Fruit fly (Drosophila melanogaster) whole organism, embryonic: ENCODE data around the gene CG2818.

ENCODE experiments used
- Bteb2 ChIP-seq: fragments of 200-800 bp; sonication (Bioruptor generic); optimal IDR thresholded peaks from 2 replicates; lab custom pipeline; 2016; ENCODE audit warnings: missing biosample characterization, missing genetic modification characterization
- CG1024 ChIP-seq: fragments of 200-800 bp; sonication (Bioruptor generic); IDR thresholded peaks from 2 replicates; pipeline ENCODE4 v1.3.6; 2022; ENCODE audit warnings: missing biosample characterization, missing genetic modification characterization
- CG10979 ChIP-seq: fragments of 200-800 bp; sonication (Bioruptor generic); optimal IDR thresholded peaks from 2 replicates; lab custom pipeline; 2018; ENCODE audit warnings: missing biosample characterization, mild to moderate bottlenecking, missing genetic modification characterization, moderate library complexity
- CG11723 ChIP-seq: fragments of 200-800 bp; sonication (Bioruptor generic); optimal IDR thresholded peaks from 2 replicates; lab custom pipeline; 2017; ENCODE audit warnings: missing biosample characterization, mild to moderate bottlenecking, missing genetic modification characterization
- CG13287 ChIP-seq: fragments of 200-800 bp; sonication (Bioruptor generic); IDR thresholded peaks from 2 replicates; pipeline ENCODE4 v1.3.6; 2022; ENCODE audit warnings: missing biosample characterization, missing genetic modification characterization; ENCODE audit not compliant: partially characterized antibody
- CG1529 ChIP-seq: fragments of 200-800 bp; sonication (Bioruptor generic); optimal IDR thresholded peaks from 3 replicates; lab custom pipeline; 2018; ENCODE audit warnings: missing biosample characterization, missing genetic modification characterization
- CG15479 ChIP-seq: fragments of 200-800 bp; sonication (Bioruptor generic); optimal IDR thresholded peaks from 3 replicates; lab custom pipeline; 2019; ENCODE audit warnings: missing biosample characterization, mild to moderate bottlenecking, missing genetic modification characterization, moderate library complexity
- CG16863 ChIP-seq: fragments of 200-800 bp; sonication (Bioruptor generic); optimal IDR thresholded peaks from 3 replicates; lab custom pipeline; 2016; ENCODE audit warnings: missing biosample characterization, missing genetic modification characterization
- CG17612 ChIP-seq: fragments of 200-800 bp; sonication (Bioruptor generic); IDR thresholded peaks from 2 replicates; pipeline ENCODE4 v1.3.6; 2022; ENCODE audit warnings: missing biosample characterization, missing genetic modification characterization
- CG2120 ChIP-seq: fragments of 200-800 bp; sonication (Bioruptor generic); optimal IDR thresholded peaks from 3 replicates; lab custom pipeline; 2016; ENCODE audit warnings: missing biosample characterization, missing genetic modification characterization
- CG2199 ChIP-seq: fragments of 200-800 bp; sonication (Bioruptor generic); IDR thresholded peaks from 3 replicates; pipeline ENCODE4 v1.3.6; 2022; ENCODE audit warnings: missing biosample characterization, missing genetic modification characterization
- CG3995 ChIP-seq: fragments of 200-800 bp; sonication (Bioruptor generic); optimal IDR thresholded peaks from 3 replicates; lab custom pipeline; 2016; ENCODE audit warnings: missing biosample characterization, missing genetic modification characterization
- CG4282 ChIP-seq: fragments of 200-800 bp; sonication (Bioruptor generic); optimal IDR thresholded peaks from 2 replicates; lab custom pipeline; 2016; ENCODE audit warnings: missing biosample characterization, missing genetic modification characterization
- CG4328 ChIP-seq: fragments of 200-800 bp; sonication (Bioruptor generic); optimal IDR thresholded peaks from 3 replicates; lab custom pipeline; 2017; ENCODE audit warnings: missing biosample characterization, missing genetic modification reagents, missing genetic modification characterization
- CG6254 ChIP-seq: fragments of 200-800 bp; sonication (Bioruptor generic); optimal IDR thresholded peaks from 3 replicates; lab custom pipeline; 2017; ENCODE audit warnings: mild to moderate bottlenecking, missing biosample characterization, missing genetic modification reagents, missing genetic modification characterization
- CG6654 ChIP-seq: fragments of 200-800 bp; sonication (Bioruptor generic); optimal IDR thresholded peaks from 2 replicates; lab custom pipeline; 2017; ENCODE audit warnings: missing biosample characterization, mild to moderate bottlenecking, missing genetic modification characterization
- CG6765 ChIP-seq: fragments of 200-800 bp; sonication (Bioruptor generic); optimal IDR thresholded peaks from 3 replicates; lab custom pipeline; 2017; ENCODE audit warnings: missing biosample characterization, mild to moderate bottlenecking, missing genetic modification characterization
- CG8089 ChIP-seq: fragments of 200-800 bp; sonication (Bioruptor generic); optimal IDR thresholded peaks from 3 replicates; lab custom pipeline; 2016; ENCODE audit warnings: missing biosample characterization, missing genetic modification characterization
- CG9727 ChIP-seq: fragments of 200-800 bp; sonication (Bioruptor generic); optimal IDR thresholded peaks from 3 replicates; lab custom pipeline; 2017; ENCODE audit warnings: missing biosample characterization, mild to moderate bottlenecking, missing genetic modification characterization
- CG9932 ChIP-seq: fragments of 200-800 bp; sonication (Bioruptor generic); IDR thresholded peaks from 2 replicates; pipeline ENCODE4 v1.3.6; 2022; ENCODE audit warnings: missing biosample characterization, missing genetic modification characterization
- E2f1 ChIP-seq: fragments of 200-800 bp; sonication (Bioruptor generic); IDR thresholded peaks from 2 replicates; pipeline ENCODE4 v1.3.6; 2022; ENCODE audit warnings: missing biosample characterization, missing genetic modification characterization
- Ets65A ChIP-seq: fragments of 200-800 bp; sonication (Bioruptor generic); peaks from one replicate; lab custom pipeline; 2016; ENCODE audit warnings: missing biosample characterization, missing genetic modification characterization
- HHEX ChIP-seq: fragments of 200-800 bp; sonication (Bioruptor generic); optimal IDR thresholded peaks from 3 replicates; lab custom pipeline; 2017; ENCODE audit warnings: missing biosample characterization, mild to moderate bottlenecking, missing genetic modification characterization, missing genetic modification reagents
- Hand ChIP-seq: fragments of 200-800 bp; sonication (Bioruptor generic); optimal IDR thresholded peaks from 2 replicates; lab custom pipeline; 2017; ENCODE audit warnings: mild to moderate bottlenecking, missing biosample characterization, missing genetic modification reagents, missing genetic modification characterization
- Mrtf ChIP-seq: fragments of 200-800 bp; sonication (Bioruptor generic); IDR thresholded peaks from 3 replicates; pipeline ENCODE4 v1.3.6; 2022; ENCODE audit warnings: missing biosample characterization, missing genetic modification characterization
- Nf-YB ChIP-seq: fragments of 200-800 bp; sonication (Bioruptor generic); optimal IDR thresholded peaks from 3 replicates; lab custom pipeline; 2019; ENCODE audit warnings: missing biosample characterization, mild to moderate bottlenecking, missing genetic modification characterization, moderate library complexity
- Six4 ChIP-seq: fragments of 200-800 bp; sonication (Bioruptor generic); optimal IDR thresholded peaks from 2 replicates; lab custom pipeline; 2016; ENCODE audit warnings: missing biosample characterization, missing genetic modification characterization
- Sry-β ChIP-seq: fragments of 200-800 bp; sonication (Bioruptor generic); optimal IDR thresholded peaks from 2 replicates; lab custom pipeline; 2018; ENCODE audit warnings: missing biosample characterization, mild to moderate bottlenecking, missing genetic modification characterization, moderate library complexity
- Ssrp ChIP-seq: fragments of 200-800 bp; sonication (Bioruptor generic); optimal IDR thresholded peaks from 2 replicates; lab custom pipeline; 2018; ENCODE audit warnings: missing biosample characterization, mild to moderate bottlenecking, missing genetic modification characterization, moderate library complexity
- TFAM ChIP-seq: fragments of 200-800 bp; sonication (Bioruptor generic); optimal IDR thresholded peaks from 2 replicates; lab custom pipeline; 2017; ENCODE audit warnings: missing biosample characterization, missing genetic modification characterization, inconsistent platforms
- Trl ChIP-seq, 3 experiments: fragments of >200 bp in 2 of 3; fragments of 200-800 bp in 1 of 3; sonication (Bioruptor generic) in 1 of 3; optimal IDR thresholded peaks; 2 replicates in 1 of 3; 3 replicates in 2 of 3; lab custom pipeline; 2016 to 2017; ENCODE audit warnings: missing biosample characterization in 1 of 3, missing genetic modification characterization in 1 of 3
- Usf ChIP-seq: fragments of 200-800 bp; sonication (Bioruptor generic); optimal IDR thresholded peaks from 2 replicates; lab custom pipeline; 2017; ENCODE audit warnings: missing genotype, missing biosample characterization, missing genetic modification characterization
- amos ChIP-seq: fragments of 200-800 bp; sonication (Bioruptor generic); IDR thresholded peaks from 2 replicates; pipeline ENCODE4 v1.3.6; 2022; ENCODE audit warnings: missing biosample characterization, missing genetic modification characterization; ENCODE audit not compliant: partially characterized antibody
- ash1 ChIP-seq: fragments of 200-800 bp; sonication (Bioruptor generic); optimal IDR thresholded peaks from 2 replicates; lab custom pipeline; 2018; ENCODE audit warnings: missing biosample characterization, mild to moderate bottlenecking, missing genetic modification characterization
- az2 ChIP-seq: fragments of 200-800 bp; sonication (Bioruptor generic); optimal IDR thresholded peaks from 3 replicates; lab custom pipeline; 2016; ENCODE audit warnings: missing biosample characterization, missing genetic modification characterization
- da ChIP-seq: fragments of 200-800 bp; sonication (Bioruptor generic); optimal IDR thresholded peaks from 2 replicates; lab custom pipeline; 2016; ENCODE audit warnings: missing biosample characterization, missing genetic modification characterization
- eve ChIP-seq, 2 experiments: fragments of >200 bp; optimal IDR thresholded peaks; 2 replicates each; lab custom pipeline; 2017; ENCODE audit warnings: missing biosample characterization in 2 of 2, missing genetic modification characterization in 2 of 2
- ewg ChIP-seq: fragments of 200-800 bp; sonication (Bioruptor generic); optimal IDR thresholded peaks from 3 replicates; lab custom pipeline; 2017; ENCODE audit warnings: mild to moderate bottlenecking, missing biosample characterization, missing genetic modification reagents, missing genetic modification characterization
- lbe ChIP-seq: fragments of 200-800 bp; sonication (Bioruptor generic); optimal IDR thresholded peaks from 2 replicates; lab custom pipeline; 2016; ENCODE audit warnings: missing biosample characterization, mild to moderate bottlenecking, missing genetic modification characterization
- mam ChIP-seq: fragments of 200-800 bp; sonication (Bioruptor generic); optimal IDR thresholded peaks from 3 replicates; lab custom pipeline; 2016; ENCODE audit warnings: missing biosample characterization, missing genetic modification characterization
- nmo ChIP-seq: fragments of 200-800 bp; sonication (Bioruptor generic); optimal IDR thresholded peaks from 2 replicates; lab custom pipeline; 2018; ENCODE audit warnings: missing biosample characterization, mild to moderate bottlenecking, missing genetic modification characterization, moderate library complexity
- pb ChIP-seq: fragments of 200-800 bp; sonication (Bioruptor generic); optimal IDR thresholded peaks from 3 replicates; lab custom pipeline; 2016; ENCODE audit warnings: missing biosample characterization, missing genetic modification characterization
- sens-2 ChIP-seq: fragments of 200-800 bp; sonication (Bioruptor generic); IDR thresholded peaks from 2 replicates; pipeline ENCODE4 v1.3.6; 2022; ENCODE audit warnings: missing biosample characterization, missing genetic modification characterization
- seq ChIP-seq: fragments of 200-800 bp; sonication (Bioruptor generic); IDR thresholded peaks from 2 replicates; pipeline ENCODE4 v1.3.6; 2022; ENCODE audit warnings: missing biosample characterization, missing genetic modification characterization
- sob ChIP-seq: fragments of 200-800 bp; sonication (Bioruptor generic); IDR thresholded peaks from 2 replicates; pipeline ENCODE4 v1.3.6; 2022; ENCODE audit warnings: missing biosample characterization, missing genetic modification characterization
- ssp ChIP-seq: fragments of 200-800 bp; sonication (Bioruptor generic); IDR thresholded peaks from 2 replicates; pipeline ENCODE4 v1.3.6; 2022; ENCODE audit warnings: missing biosample characterization, missing genetic modification characterization
- trem ChIP-seq: fragments of 200-800 bp; optimal IDR thresholded peaks from 3 replicates; lab custom pipeline; 2019; ENCODE audit warnings: missing biosample characterization, mild to moderate bottlenecking, missing genetic modification characterization, moderate library complexity
- ttk ChIP-seq: fragments of 200-800 bp; sonication (Bioruptor generic); IDR thresholded peaks from 2 replicates; pipeline ENCODE4 v2.1.2; 2022; ENCODE audit warnings: missing biosample characterization, missing genetic modification characterization
- vnd ChIP-seq: fragments of 200-800 bp; sonication (Bioruptor generic); IDR thresholded peaks from 3 replicates; pipeline ENCODE4 v1.3.6; 2022; ENCODE audit warnings: missing biosample characterization, missing genetic modification characterization; ENCODE audit not compliant: partially characterized antibody

Gene CG2818

dm6 chr2L:3685139-3685851, 27.9 kb upstream of the CG2818 start (continued):
- no peak for TF ChIP-seq Six4 (GFP tag; lab: Kevin White, UChicago)
- no peak for TF ChIP-seq amos (GFP tag; lab: Robert Waterston, UW)
- no peak for TF ChIP-seq Ssrp (tag; lab: Kevin White, UChicago)
- TF ChIP-seq Nf-YB (GFP tag; lab: Kevin White, UChicago) = peak; percentile 86
- no peak for TF ChIP-seq HHEX (GFP tag; lab: Kevin White, UChicago)
- no peak for TF ChIP-seq CG8089 (GFP tag; lab: Kevin White, UChicago)
- no peak for TF ChIP-seq CG4328
- TF ChIP-seq vnd = no peak
- no peak for TF ChIP-seq CG11723
- TF ChIP-seq Trl (optimal IDR thresholded peaks at IDR 0.05; lab: Kevin White, UChicago) = no peak
- no peak for TF ChIP-seq Trl (GFP tag; optimal IDR thresholded peaks at IDR 0.05; lab: Kevin White, UChicago)
- no peak for TF ChIP-seq CG1529 (GFP tag; lab: Kevin White, UChicago)
- peak; percentile 20 for TF ChIP-seq az2 (GFP tag; lab: Kevin White, UChicago)
- TF ChIP-seq ewg (GFP tag; lab: Kevin White, UChicago) = no peak
- no peak for TF ChIP-seq E2f1 (GFP tag; lab: Robert Waterston, UW)
- TF ChIP-seq eve (GFP tag; optimal IDR thresholded peaks at IDR 0.05; lab: Kevin White, UChicago) = no peak
- TF ChIP-seq CG6654 (GFP tag; lab: Kevin White, UChicago) = no peak
- TF ChIP-seq CG6765 (GFP tag; lab: Kevin White, UChicago) = no peak
- TF ChIP-seq Hand = no peak
- TF ChIP-seq trem (tag; lab: Kevin White, UChicago) = no peak
- no peak for TF ChIP-seq CG2120 (GFP tag; lab: Kevin White, UChicago)
- TF ChIP-seq CG16863 (GFP tag; lab: Kevin White, UChicago) = no peak
- TF ChIP-seq CG1024 (GFP tag; lab: Robert Waterston, UW) = peak; percentile 6; the same call in 1 of the 2 replicates
- TF ChIP-seq Bteb2 (GFP tag; lab: Kevin White, UChicago) = no peak
- no peak for TF ChIP-seq CG17612
- no peak for TF ChIP-seq lbe (GFP tag; lab: Kevin White, UChicago)
- no peak for TF ChIP-seq sob (GFP tag; lab: Robert Waterston, UW)
- no peak for TF ChIP-seq mam (GFP tag; lab: Kevin White, UChicago)
- TF ChIP-seq pb = no peak
- no peak for TF ChIP-seq CG13287 (GFP tag; lab: Robert Waterston, UW)
- TF ChIP-seq Usf (GFP tag; lab: Kevin White, UChicago) = no peak
- no peak for TF ChIP-seq ssp (GFP tag; lab: Robert Waterston, UW)
- no peak for TF ChIP-seq TFAM
- TF ChIP-seq sens-2 (GFP tag; lab: Robert Waterston, UW) = no peak
- TF ChIP-seq Sry-β (GFP tag; lab: Kevin White, UChicago) = no peak
- no peak for TF ChIP-seq CG6254 (GFP tag; lab: Kevin White, UChicago)
- TF ChIP-seq CG3995 (GFP tag; lab: Kevin White, UChicago) = no peak
- TF ChIP-seq CG15479 (GFP tag; lab: Kevin White, UChicago) = no peak
- TF ChIP-seq Mrtf (GFP tag; lab: Robert Waterston, UW) = no peak
- no peak for TF ChIP-seq CG10979
- TF ChIP-seq nmo (GFP tag; lab: Kevin White, UChicago) = peak; percentile 31
- no peak for TF ChIP-seq CG9932 (GFP tag; lab: Robert Waterston, UW)
- no peak for TF ChIP-seq da (GFP tag; lab: Kevin White, UChicago)
- TF ChIP-seq seq (GFP tag; lab: Robert Waterston, UW) = peak; percentile 84
- no peak for TF ChIP-seq CG2199 (GFP tag; lab: Robert Waterston, UW)
- TF ChIP-seq ash1 = no peak
- peak; percentile 39 for TF ChIP-seq CG9727 (GFP tag; lab: Kevin White, UChicago)
- TF ChIP-seq CG4282 = no peak
- TF ChIP-seq Ets65A (GFP tag; lab: Kevin White, UChicago) = peak; percentile 27
- peak; percentile 22; the same call in 1 of the 2 replicates for TF ChIP-seq ttk
